Fruit fly (Drosophila melanogaster) whole organism, pupa: ENCODE measurements around the gene HHEX.
A peak's percentile ranks its signal among the peaks of the same experiment; 100 is the strongest.

Experiments used
- CG10348 ChIP-seq: fragments of 200-800 bp; sonication (Bioruptor generic); IDR thresholded peaks from 2 replicates; pipeline ENCODE4 v1.3.6; 2022; ENCODE audit warnings: missing biosample characterization, missing genetic modification characterization
- CG15710 ChIP-seq: fragments of 200-800 bp; sonication (Bioruptor generic); optimal IDR thresholded peaks from 2 replicates; lab custom pipeline; 2018; ENCODE audit warnings: missing biosample characterization, mild to moderate bottlenecking, missing genetic modification characterization, moderate library complexity
- CG32121 ChIP-seq: fragments of 200-800 bp; sonication (Bioruptor generic); IDR thresholded peaks from 2 replicates; pipeline ENCODE4 v1.3.6; 2022; ENCODE audit warnings: missing biosample characterization, missing genetic modification characterization
- CG4496 ChIP-seq: fragments of 200-800 bp; sonication (Bioruptor generic); IDR thresholded peaks from 3 replicates; pipeline ENCODE4 v1.3.6; 2022; ENCODE audit warnings: missing biosample characterization, missing genetic modification characterization
- EcR ChIP-seq: fragments of 200-800 bp; sonication (Bioruptor generic); optimal IDR thresholded peaks from 3 replicates; lab custom pipeline; 2019; ENCODE audit warnings: missing biosample characterization, missing genetic modification characterization, mild to moderate bottlenecking, moderate library complexity, missing genetic modification reagents
- rn ChIP-seq: fragments of 200-800 bp; sonication (Bioruptor generic); IDR thresholded peaks from 2 replicates; pipeline ENCODE4 v1.3.6; 2022; ENCODE audit warnings: missing biosample characterization, missing genetic modification characterization

DNA sequence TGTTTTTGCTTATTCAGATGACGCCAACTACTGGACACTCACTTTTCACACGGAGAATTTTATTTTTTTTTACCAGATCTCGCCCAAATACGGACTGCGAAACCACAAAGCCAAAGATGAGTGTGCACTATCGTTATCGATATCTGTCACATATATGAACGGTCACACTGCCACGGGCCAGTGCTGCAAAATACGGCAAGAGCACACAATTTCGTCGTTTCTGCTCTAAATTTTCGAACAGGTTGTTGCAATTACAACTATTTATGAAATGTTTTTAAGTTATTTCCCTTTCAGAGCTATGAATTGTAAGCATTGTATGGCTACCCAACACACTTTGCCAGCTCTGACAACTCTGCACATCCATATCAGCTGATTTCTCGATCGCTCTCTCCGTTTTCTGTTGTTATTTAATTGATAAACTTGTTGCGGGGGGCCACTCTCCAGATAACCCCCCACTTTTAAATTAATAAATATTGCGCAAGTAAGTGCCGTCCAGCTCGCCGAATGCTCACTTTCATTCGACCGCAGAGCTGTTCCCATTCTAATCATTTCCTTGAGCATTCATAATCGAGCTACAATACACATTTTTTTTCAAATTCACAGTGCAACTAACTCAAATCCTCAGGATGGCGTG lies 46.7 kb upstream of the HHEX start, which contains the start of the genes slmb and CG5793:
- TF ChIP-seq EcR (GFP tag; lab: Kevin White, UChicago) (no peak), CG32121 (peak; percentile 27; the same call in 1 of the 2 replicates), CG4496 (peak; percentile 77; the same call in 2 of the 3 replicates), CG15710 (tag; lab: Kevin White, UChicago) (peak; percentile 13), CG10348 (GFP tag; lab: Robert Waterston, UW) (no peak), rn (GFP tag; lab: Robert Waterston, UW) (no peak)
